Worm (Caenorhabditis elegans) whole organism, L3 larva: ENCODE data around the gene srj-45.

ENCODE experiments used
- ceh-82 ChIP-seq: fragments of 150-350 bp; optimal IDR thresholded peaks from 2 replicates; lab custom pipeline; 2014; ENCODE audit warnings: missing biosample characterization, missing genetic modification characterization
- pqm-1 ChIP-seq: fragments of 150-350 bp; optimal IDR thresholded peaks from 2 replicates; lab custom pipeline; 2017; ENCODE audit warnings: missing biosample characterization, missing genetic modification characterization, inconsistent platforms

DNA sequence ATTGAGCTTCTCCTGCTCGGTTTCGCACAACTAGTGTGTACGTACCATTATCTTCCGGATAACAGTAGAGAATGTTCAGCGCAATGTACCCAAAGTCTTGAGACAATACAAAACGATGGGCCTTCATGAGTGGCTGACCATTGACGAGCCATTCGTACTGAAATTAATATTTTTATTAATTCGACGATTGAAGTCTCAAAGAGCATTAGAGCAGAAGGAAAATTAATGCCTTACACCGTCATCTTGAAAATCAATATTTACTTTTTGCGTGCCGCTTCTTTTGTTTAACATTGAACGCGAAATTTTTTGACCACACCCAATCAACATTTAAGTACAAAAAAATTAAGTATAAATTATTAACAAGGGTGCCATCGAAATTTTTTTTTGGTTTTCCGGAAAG is 43.4 kb downstream of the srj-45 start:
- no peak for TF ChIP-seq ceh-82 (tag; lab: Kevin White, UChicago)
- no peak for TF ChIP-seq pqm-1 (tag; lab: Kevin White, UChicago)
